Fruit fly (Drosophila melanogaster): ENCODE data around the gene CG12239.
A peak's percentile ranks its signal among the peaks of the same experiment; 100 is the strongest.

CG12239 gene

dm6 chrX:5751949-5752348 is 40.0 kb upstream of the CG12239 start, which contains the start of gene CG15772:
Gene CG15772 (plus strand): TSS chrX:5752249.
- TF ChIP-seq toe (GFP tag; optimal IDR thresholded peaks at IDR 0.05), result no peak
- no peak for TF ChIP-seq Mnt (GFP tag; optimal IDR thresholded peaks at IDR 0.05)
- no peak for TF ChIP-seq cic (GFP tag; optimal IDR thresholded peaks at IDR 0.05)
- no peak for TF ChIP-seq cnc (optimal IDR thresholded peaks at IDR 0.05)
- TF ChIP-seq tj (GFP tag; optimal IDR thresholded peaks at IDR 0.05), result peak; percentile 21
- no peak for TF ChIP-seq bab1 (GFP tag; optimal IDR thresholded peaks at IDR 0.05)
- no peak for TF ChIP-seq CG5204 (GFP tag; optimal IDR thresholded peaks at IDR 0.05)
- peak; percentile 35 for TF ChIP-seq CG14711 (tag; optimal IDR thresholded peaks at IDR 0.05)
- no peak for TF ChIP-seq Clk (GFP tag; optimal IDR thresholded peaks at IDR 0.05)
- TF ChIP-seq CG11617 (GFP tag; optimal IDR thresholded peaks at IDR 0.05), result peak; percentile 22
- TF ChIP-seq CG7101 (tag; optimal IDR thresholded peaks at IDR 0.05), result peak; percentile 61
- TF ChIP-seq ovo (GFP tag; optimal IDR thresholded peaks at IDR 0.05), result no peak
- peak; percentile 19 for TF ChIP-seq CG33017 (tag; optimal IDR thresholded peaks at IDR 0.05)

- no peak for TF ChIP-seq Clk (GFP tag; optimal IDR thresholded peaks at IDR 0.05)
- no peak for TF ChIP-seq Crg-1 (GFP tag; optimal IDR thresholded peaks at IDR 0.05)
- no peak for TF ChIP-seq CG11617 (GFP tag; optimal IDR thresholded peaks at IDR 0.05)
- no peak for TF ChIP-seq ovo (GFP tag; optimal IDR thresholded peaks at IDR 0.05)
- no peak for TF ChIP-seq Mnt (GFP tag; optimal IDR thresholded peaks at IDR 0.05)
- TF ChIP-seq cic (GFP tag; optimal IDR thresholded peaks at IDR 0.05), result no peak
- TF ChIP-seq toe (GFP tag; optimal IDR thresholded peaks at IDR 0.05), result no peak
- TF ChIP-seq CG14711 (tag; optimal IDR thresholded peaks at IDR 0.05), result no peak
- TF ChIP-seq CG33017 (tag; optimal IDR thresholded peaks at IDR 0.05), result no peak
- no peak for TF ChIP-seq CG1620 (GFP tag; optimal IDR thresholded peaks at IDR 0.05)
Observed at dm6 chrX:5752838-5753237, 39.1 kb upstream of the CG12239 start.

DNA sequence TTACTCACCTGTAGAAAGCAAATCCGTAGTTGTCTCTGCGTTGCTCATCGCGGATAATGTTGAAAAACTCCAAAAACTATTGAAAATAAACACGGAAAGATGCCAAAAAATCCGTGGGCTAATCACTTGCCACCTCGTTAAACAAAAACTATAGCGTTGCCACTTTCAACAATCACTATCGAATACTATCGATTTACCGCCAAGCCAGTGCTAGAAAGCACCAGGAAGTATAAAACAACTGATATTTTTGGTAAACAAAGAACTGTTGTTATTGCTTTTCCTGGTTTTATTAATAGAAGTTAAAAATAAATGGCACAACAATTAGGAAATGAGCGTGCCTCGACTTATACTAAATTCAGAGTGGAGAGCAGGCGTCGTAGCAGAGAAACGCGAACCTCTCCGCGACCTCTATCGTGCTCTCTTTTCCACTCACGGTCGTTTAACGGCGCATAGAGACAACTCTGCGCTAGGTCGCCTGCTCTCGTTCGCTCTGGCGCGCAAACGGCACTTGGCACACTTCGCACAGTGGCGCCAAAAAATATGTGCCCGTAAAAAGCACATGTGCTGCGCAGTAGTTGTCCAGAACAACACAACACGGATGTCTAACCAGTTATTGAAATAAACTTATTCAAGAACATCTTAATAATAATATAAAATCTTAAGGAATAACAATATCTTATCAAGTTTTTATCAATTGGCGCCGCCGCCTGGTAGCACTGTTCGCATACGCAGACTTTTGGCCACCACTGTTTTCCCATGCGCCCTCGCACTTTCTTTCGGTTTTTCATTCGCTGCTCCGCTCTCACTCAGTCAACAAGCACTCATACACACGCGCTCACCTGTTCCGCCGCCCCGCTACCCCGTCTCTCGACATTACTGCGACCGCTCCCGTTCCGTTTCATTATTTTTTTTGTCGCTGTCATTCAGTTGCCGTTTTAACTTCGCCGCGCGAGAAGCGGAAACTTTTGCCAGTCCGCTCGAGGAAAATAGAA is 36.8 kb upstream of the CG12239 start, which contains the start of the genes lin-52 and CG15771:
Gene lin-52 (minus strand): TSS at position 122 of the 992 bp plus-strand sequence.
Gene CG15771 (plus strand): TSS at position 738 of the 992 bp plus-strand sequence.
- TF ChIP-seq Crg-1 (GFP tag; optimal IDR thresholded peaks at IDR 0.05) (peak; percentile 87), cnc (optimal IDR thresholded peaks at IDR 0.05) (no peak), Clk (GFP tag; optimal IDR thresholded peaks at IDR 0.05) (peak; percentile 92), CG7101 (tag; optimal IDR thresholded peaks at IDR 0.05) (peak; percentile 97), CG1620 (GFP tag; optimal IDR thresholded peaks at IDR 0.05) (peak; percentile 92), bab1 (GFP tag; optimal IDR thresholded peaks at IDR 0.05) (peak; percentile 97), pad (GFP tag; optimal IDR thresholded peaks at IDR 0.05) (peak; percentile 93), toe (GFP tag; optimal IDR thresholded peaks at IDR 0.05) (peak; percentile 85), cic (GFP tag; optimal IDR thresholded peaks at IDR 0.05) (peak; percentile 89), Hr96 (GFP tag; optimal IDR thresholded peaks at IDR 0.05) (peak; percentile 91), kay (GFP tag; ENCODE audit: borderline replicate concordance) (peak; percentile 95), tj (GFP tag; optimal IDR thresholded peaks at IDR 0.05) (peak; percentile 93), ovo (GFP tag; optimal IDR thresholded peaks at IDR 0.05) (peak; percentile 98), CG33017 (tag; optimal IDR thresholded peaks at IDR 0.05) (peak; percentile 93), Mnt (GFP tag; optimal IDR thresholded peaks at IDR 0.05) (peak; percentile 100), CG7045 (GFP tag; optimal IDR thresholded peaks at IDR 0.05) (peak; percentile 94), CG11617 (GFP tag; optimal IDR thresholded peaks at IDR 0.05) (peak; percentile 99), CG5204 (GFP tag; optimal IDR thresholded peaks at IDR 0.05) (peak; percentile 90), CG14711 (tag; optimal IDR thresholded peaks at IDR 0.05) (peak; percentile 92), CG12768 (GFP tag; optimal IDR thresholded peaks at IDR 0.05) (peak; percentile 95)

DNA sequence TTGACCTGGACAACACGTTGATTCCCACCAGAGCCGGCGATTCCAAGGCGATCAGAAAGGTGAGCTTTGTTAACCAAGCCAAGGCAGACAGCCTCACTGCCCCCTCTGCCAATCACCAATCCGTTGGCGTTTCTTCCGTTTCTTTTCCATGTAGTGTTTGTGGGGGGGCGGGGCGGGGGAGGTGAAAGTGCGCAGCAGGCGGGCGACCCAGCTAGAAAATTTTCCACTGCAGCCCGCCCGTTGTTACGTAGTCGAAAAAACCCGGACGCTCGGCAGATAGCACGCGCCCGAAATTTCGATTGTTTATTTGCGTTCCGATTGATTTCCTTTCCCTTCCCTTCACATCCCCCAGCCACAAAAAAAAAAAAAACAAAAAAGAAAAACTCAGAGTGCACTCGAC is 35.8 kb upstream of the CG12239 start:
- TF ChIP-seq kay (GFP tag; ENCODE audit: borderline replicate concordance) (no peak), CG1620 (GFP tag; optimal IDR thresholded peaks at IDR 0.05) (no peak), Clk (GFP tag; optimal IDR thresholded peaks at IDR 0.05) (no peak), toe (GFP tag; optimal IDR thresholded peaks at IDR 0.05) (no peak), CG7045 (GFP tag; optimal IDR thresholded peaks at IDR 0.05) (no peak), cic (GFP tag; optimal IDR thresholded peaks at IDR 0.05) (no peak), CG14711 (tag; optimal IDR thresholded peaks at IDR 0.05) (no peak), cnc (optimal IDR thresholded peaks at IDR 0.05) (no peak), CG11617 (GFP tag; optimal IDR thresholded peaks at IDR 0.05) (no peak)

- TF ChIP-seq CG5204 (GFP tag; optimal IDR thresholded peaks at IDR 0.05), result no peak
- no peak for TF ChIP-seq CG12768 (GFP tag; optimal IDR thresholded peaks at IDR 0.05)
- no peak for TF ChIP-seq Clk (GFP tag; optimal IDR thresholded peaks at IDR 0.05)
Observed at dm6 chrX:5763443-5764000, 28.4 kb upstream of the CG12239 start.
